Fruit fly (Drosophila melanogaster) whole organism, pupa: ENCODE results near the gene Hinfp.
"Not testable (repeated sequence)": the region's sequence is repeated elsewhere in the genome, so short reads cannot be mapped to it uniquely, and the experiment has no call there.

Experiments
- CG10348 ChIP-seq: fragments of 200-800 bp; sonication (Bioruptor generic); IDR thresholded peaks from 2 replicates; pipeline ENCODE4 v1.3.6; 2022; ENCODE audit warnings: missing biosample characterization, missing genetic modification characterization
- CG12605 ChIP-seq: fragments of 200-800 bp; sonication (Bioruptor generic); IDR thresholded peaks from 2 replicates; pipeline ENCODE4 v1.3.6; 2022; ENCODE audit warnings: missing biosample characterization, missing genetic modification characterization
- CG13204 ChIP-seq: fragments of 200-800 bp; sonication (Bioruptor generic); optimal IDR thresholded peaks from 2 replicates; lab custom pipeline; 2018; ENCODE audit warnings: missing biosample characterization, mild to moderate bottlenecking, missing genetic modification characterization, moderate library complexity
- CG14655 ChIP-seq: fragments of 200-800 bp; sonication (Bioruptor generic); optimal IDR thresholded peaks from 3 replicates; lab custom pipeline; 2017; ENCODE audit warnings: mild to moderate bottlenecking, missing biosample characterization, missing genetic modification reagents, missing genetic modification characterization
- CG15710 ChIP-seq: fragments of 200-800 bp; sonication (Bioruptor generic); optimal IDR thresholded peaks from 2 replicates; lab custom pipeline; 2018; ENCODE audit warnings: missing biosample characterization, mild to moderate bottlenecking, missing genetic modification characterization, moderate library complexity
- CG17806 ChIP-seq: fragments of 200-800 bp; sonication (Bioruptor generic); optimal IDR thresholded peaks from 2 replicates; lab custom pipeline; 2018; ENCODE audit warnings: missing biosample characterization, mild to moderate bottlenecking, missing genetic modification characterization, moderate library complexity
- CG32121 ChIP-seq: fragments of 200-800 bp; sonication (Bioruptor generic); IDR thresholded peaks from 2 replicates; pipeline ENCODE4 v1.3.6; 2022; ENCODE audit warnings: missing biosample characterization, missing genetic modification characterization
- CG34367 ChIP-seq: fragments of 200-800 bp; sonication (Bioruptor generic); optimal IDR thresholded peaks from 2 replicates; lab custom pipeline; 2018; ENCODE audit warnings: missing biosample characterization, mild to moderate bottlenecking, missing genetic modification characterization
- CG4496 ChIP-seq: fragments of 200-800 bp; sonication (Bioruptor generic); IDR thresholded peaks from 3 replicates; pipeline ENCODE4 v1.3.6; 2022; ENCODE audit warnings: missing biosample characterization, missing genetic modification characterization
- CG8159 ChIP-seq: fragments of 200-800 bp; sonication (Bioruptor generic); optimal IDR thresholded peaks from 3 replicates; lab custom pipeline; 2018; ENCODE audit warnings: missing biosample characterization, mild to moderate bottlenecking, missing genetic modification characterization, moderate library complexity
- CG8301 ChIP-seq: fragments of 200-800 bp; sonication (Bioruptor generic); optimal IDR thresholded peaks from 2 replicates; lab custom pipeline; 2018; ENCODE audit warnings: missing biosample characterization, mild to moderate bottlenecking, missing genetic modification characterization
- CG9948 ChIP-seq: fragments of 200-800 bp; sonication (Bioruptor generic); optimal IDR thresholded peaks from 2 replicates; lab custom pipeline; 2018; ENCODE audit warnings: missing biosample characterization, mild to moderate bottlenecking, missing genetic modification characterization, moderate library complexity
- D1 ChIP-seq: fragments of 200-800 bp; sonication (Bioruptor generic); optimal IDR thresholded peaks from 2 replicates; lab custom pipeline; 2018; ENCODE audit warnings: missing biosample characterization, mild to moderate bottlenecking, missing genetic modification characterization, moderate library complexity
- EcR ChIP-seq: fragments of 200-800 bp; sonication (Bioruptor generic); optimal IDR thresholded peaks from 3 replicates; lab custom pipeline; 2019; ENCODE audit warnings: missing biosample characterization, missing genetic modification characterization, mild to moderate bottlenecking, moderate library complexity, missing genetic modification reagents
- Ets98B ChIP-seq: fragments of 200-800 bp; sonication (Bioruptor generic); IDR thresholded peaks from 2 replicates; pipeline ENCODE4 v1.3.6; 2022; ENCODE audit warnings: missing biosample characterization, missing genetic modification characterization
- Pif1A ChIP-seq: fragments of 200-800 bp; sonication (Bioruptor generic); optimal IDR thresholded peaks from 3 replicates; lab custom pipeline; 2016; ENCODE audit warnings: missing biosample characterization, missing genetic modification characterization
- Pif1B ChIP-seq: fragments of 200-800 bp; sonication (Bioruptor generic); optimal IDR thresholded peaks from 3 replicates; lab custom pipeline; 2016; ENCODE audit warnings: missing biosample characterization, missing genetic modification characterization
- Snoo ChIP-seq: fragments of 200-800 bp; sonication (Bioruptor generic); optimal IDR thresholded peaks from 3 replicates; lab custom pipeline; 2017; ENCODE audit warnings: missing biosample characterization, mild to moderate bottlenecking, missing genetic modification characterization, inconsistent platforms
- fd96Ca ChIP-seq: fragments of 200-800 bp; sonication (Bioruptor generic); IDR thresholded peaks from 3 replicates; pipeline ENCODE4 v1.3.6; 2022; ENCODE audit warnings: missing biosample characterization, missing genetic modification characterization
- gl ChIP-seq: fragments of 200-800 bp; sonication (Bioruptor generic); optimal IDR thresholded peaks from 2 replicates; lab custom pipeline; 2018; ENCODE audit warnings: missing biosample characterization, mild to moderate bottlenecking, missing genetic modification characterization
- rn ChIP-seq: fragments of 200-800 bp; sonication (Bioruptor generic); IDR thresholded peaks from 2 replicates; pipeline ENCODE4 v1.3.6; 2022; ENCODE audit warnings: missing biosample characterization, missing genetic modification characterization

The Hinfp gene

dm6 chrX:623357-623756 lies 2.0 kb upstream of the Hinfp start, which contains the start of gene CG13369:
Gene CG13369, plus strand, starts transcription at chrX:623468.
- TF ChIP-seq CG34367 (tag; lab: Kevin White, UChicago) (no peak), CG9948 (no peak), CG13204 (GFP tag; lab: Kevin White, UChicago) (no peak), CG4496 (no peak), CG17806 (no peak), Ets98B (GFP tag; lab: Robert Waterston, UW) (no peak), CG8159 (tag; lab: Kevin White, UChicago) (no peak), Snoo (tag; lab: Kevin White, UChicago) (no peak), CG32121 (no peak), gl (tag; lab: Kevin White, UChicago) (no peak), Pif1A (GFP tag; lab: Kevin White, UChicago) (no peak), EcR (no peak), fd96Ca (no peak)
- TF ChIP-seq, all 21 proteins: peak for 0

DNA sequence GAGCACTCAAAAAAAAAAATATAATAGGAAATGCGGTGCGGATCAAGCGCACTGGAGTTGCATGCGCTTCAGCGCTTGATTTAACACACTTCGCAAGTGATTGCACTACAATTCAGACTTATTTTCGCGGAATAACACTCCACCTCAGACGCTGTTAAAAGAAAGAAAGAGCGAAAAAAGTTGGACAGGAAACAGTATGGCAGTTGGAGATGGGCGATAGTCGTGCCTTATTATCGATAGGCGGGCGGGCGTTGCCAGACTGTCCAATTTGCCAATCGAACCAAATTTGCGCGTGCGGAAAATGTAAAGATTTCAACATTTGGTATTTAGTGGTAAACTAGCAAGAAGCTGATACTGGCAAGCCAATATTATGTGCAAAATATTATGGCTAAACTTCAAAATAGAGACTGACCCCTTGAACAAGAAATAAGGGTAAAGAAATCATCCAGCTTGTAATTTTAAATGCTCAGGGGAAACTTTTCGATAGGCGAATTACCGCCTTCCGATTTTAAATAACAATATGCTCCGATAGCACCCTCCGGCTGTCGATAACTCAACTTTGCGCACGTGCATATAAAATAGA lies 4.0 kb downstream of the Hinfp start, which contains the start of the genes RpL36 and Mybbp1A:
Gene RpL36 (minus strand): TSS at position 245 of the 583 bp plus-strand sequence.
Gene Mybbp1A (plus strand): TSS at position 535 of the 583 bp plus-strand sequence.
- peak; percentile 44; the same call in 1 of the 3 replicates for TF ChIP-seq CG4496
- TF ChIP-seq CG32121 = 0 out of 2 replicates have a peak, but pooled peaks have one; percentile 18
- peak; percentile 40 for TF ChIP-seq CG12605 (GFP tag; lab: Robert Waterston, UW)
- TF ChIP-seq CG8159 (tag; lab: Kevin White, UChicago) = peak; percentile 61
- TF ChIP-seq Pif1B (GFP tag; lab: Kevin White, UChicago) = no peak
- peak; percentile 50 for TF ChIP-seq CG34367 (tag; lab: Kevin White, UChicago)
- no peak for TF ChIP-seq D1
- TF ChIP-seq rn (GFP tag; lab: Robert Waterston, UW) = peak; percentile 13; the same call in 1 of the 2 replicates
- TF ChIP-seq gl (tag; lab: Kevin White, UChicago) = peak; percentile 38
- TF ChIP-seq Snoo (tag; lab: Kevin White, UChicago) = peak; percentile 74
- no peak for TF ChIP-seq CG10348
- TF ChIP-seq EcR = peak; percentile 42
- peak; percentile 51; the same call in 1 of the 2 replicates for TF ChIP-seq Ets98B (GFP tag; lab: Robert Waterston, UW)
- TF ChIP-seq CG15710 (tag; lab: Kevin White, UChicago) = peak; percentile 44
- TF ChIP-seq fd96Ca = 0 out of 3 replicates have a peak, but pooled peaks have one; percentile 7

DNA sequence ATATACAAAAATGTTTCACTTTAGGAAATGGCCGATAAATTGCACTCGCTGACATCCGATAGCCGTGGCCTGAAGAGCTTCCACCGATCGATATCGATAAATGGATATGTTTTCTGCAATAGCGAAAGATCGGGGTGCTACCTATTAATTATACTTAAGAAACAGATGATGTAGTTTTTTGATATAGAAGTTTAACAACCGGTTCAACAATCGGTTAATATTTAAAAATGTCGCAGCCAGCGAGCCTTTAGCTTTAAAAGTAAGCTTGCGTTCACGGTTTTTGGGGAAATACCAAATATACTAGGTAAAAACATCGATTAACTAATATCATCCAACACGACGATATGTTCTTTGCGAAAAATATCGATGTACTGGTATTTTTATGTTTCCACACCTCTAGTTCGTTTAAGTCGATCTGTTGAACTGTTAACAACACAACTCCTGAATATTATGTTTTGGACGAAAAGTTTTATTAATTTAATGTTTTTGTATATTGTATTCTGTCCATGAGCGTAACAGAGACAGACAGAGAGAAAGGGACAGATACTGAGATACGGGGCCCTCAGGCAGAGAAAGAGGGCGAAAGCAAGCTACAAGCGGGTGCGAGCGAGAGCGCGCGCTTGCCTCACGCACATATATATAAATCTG lies 10.3 kb downstream of the Hinfp start, which contains the start of gene Dredd:
Gene Dredd (minus strand): TSS at position 51 of the 648 bp plus-strand sequence.
- TF ChIP-seq CG8159 (tag; lab: Kevin White, UChicago) = no peak
- TF ChIP-seq Pif1B (GFP tag; lab: Kevin White, UChicago) = no peak
- no peak for TF ChIP-seq Ets98B (GFP tag; lab: Robert Waterston, UW)
- TF ChIP-seq CG34367 (tag; lab: Kevin White, UChicago) = no peak
- no peak for TF ChIP-seq rn (GFP tag; lab: Robert Waterston, UW)
- no peak for TF ChIP-seq Pif1A (GFP tag; lab: Kevin White, UChicago)
- no peak for TF ChIP-seq CG8301 (tag; lab: Kevin White, UChicago)
- no peak for TF ChIP-seq CG13204 (GFP tag; lab: Kevin White, UChicago)
- TF ChIP-seq gl (tag; lab: Kevin White, UChicago) = no peak
- TF ChIP-seq CG14655 (GFP tag; lab: Kevin White, UChicago) = no peak

- TF ChIP-seq gl (tag; lab: Kevin White, UChicago) = no peak
- TF ChIP-seq Ets98B (GFP tag; lab: Robert Waterston, UW) = peak; percentile 39; the same call in 1 of the 2 replicates
- TF ChIP-seq CG12605 (GFP tag; lab: Robert Waterston, UW) = no peak
These were observed 11.5 kb downstream of the Hinfp start for dm6 chrX:636606-637530.

- TF ChIP-seq CG4496; CG10348; Pif1B (GFP tag; lab: Kevin White, UChicago): not testable (repeated sequence)
These were observed 19.1 kb downstream of the Hinfp start, which contains the start of gene CG13367 for dm6 chrX:644461-644860. Gene CG13367, plus strand, starts transcription at chrX:644761.
